Worm (Caenorhabditis elegans) whole organism, L4 larva: ENCODE data around the gene ints-11.

Source experiments
- F37D6.2 ChIP-seq: sonication (generic microtip); optimal IDR thresholded peaks from 2 replicates; lab custom pipeline; 2016; ENCODE audit warnings: mild to moderate bottlenecking, missing genetic modification characterization, missing compliant biosample characterization
- R02D3.7 ChIP-seq: fragments of 150-350 bp; sonication (generic microtip); optimal IDR thresholded peaks from 3 replicates; lab custom pipeline; 2014; ENCODE audit warnings: missing biosample characterization, missing genetic modification characterization
- T20F7.1 ChIP-seq: fragments of 200-800 bp; sonication (Bioruptor generic); optimal IDR thresholded peaks from 2 replicates; lab custom pipeline; 2018; ENCODE audit warnings: mild to moderate bottlenecking, missing genetic modification characterization, missing compliant biosample characterization
- Y105C5A.15 ChIP-seq: fragments of 200-800 bp; sonication (Bioruptor generic); IDR thresholded peaks from 2 replicates; pipeline ENCODE4 v1.3.6; 2022; ENCODE audit warnings: missing genetic modification characterization, missing compliant biosample characterization
- Y5F2A.4 ChIP-seq: fragments of 200-800 bp; sonication (Bioruptor generic); optimal IDR thresholded peaks from 2 replicates; lab custom pipeline; 2018; ENCODE audit warnings: mild to moderate bottlenecking, missing genetic modification characterization, missing compliant biosample characterization
- aha-1 ChIP-seq: fragments of 150-350 bp; peaks from one replicate; lab custom pipeline; 2014; ENCODE audit warnings: missing biosample characterization, missing genetic modification characterization
- arid-1 ChIP-seq: fragments of 200-800 bp; sonication (Bioruptor generic); conservative IDR thresholded peaks from 2 replicates; pipeline ENCODE4 v1.3.6; 2022; ENCODE audit warnings: missing genetic modification reagents, missing genetic modification characterization, missing compliant biosample characterization
- attf-4 ChIP-seq: sonication (generic microtip); optimal IDR thresholded peaks from 3 replicates; lab custom pipeline; 2017; ENCODE audit warnings: missing biosample characterization, missing genetic modification characterization
- ceh-20 ChIP-seq: fragments of 200-800 bp; sonication (Bioruptor generic); IDR thresholded peaks from 2 replicates; pipeline ENCODE4 v1.3.6; 2022; ENCODE audit warnings: missing genetic modification reagents, missing genetic modification characterization, missing compliant biosample characterization
- ceh-62 ChIP-seq: sonication (generic microtip); optimal IDR thresholded peaks from 2 replicates; lab custom pipeline; 2017; ENCODE audit warnings: missing biosample characterization, missing genetic modification characterization
- ceh-82 ChIP-seq: sonication (generic microtip); optimal IDR thresholded peaks from 2 replicates; lab custom pipeline; 2017; ENCODE audit warnings: missing biosample characterization, missing genetic modification characterization
- daf-12 ChIP-seq: fragments of 150-350 bp; optimal IDR thresholded peaks from 2 replicates; lab custom pipeline; 2014; ENCODE audit warnings: missing biosample characterization, missing genetic modification reagents, missing genetic modification characterization
- daf-16 ChIP-seq, 3 experiments: sonication (generic microtip); optimal IDR thresholded peaks; 2 replicates each; lab custom pipeline; 2016 to 2017; ENCODE audit warnings: missing genetic modification characterization in 3 of 3, missing genetic modification reagents in 3 of 3, mild to moderate bottlenecking in 2 of 3, missing compliant biosample characterization in 2 of 3, missing biosample characterization in 1 of 3, moderate library complexity in 1 of 3
- dmd-8 ChIP-seq: fragments of 200-800 bp; sonication (Bioruptor generic); IDR thresholded peaks from 2 replicates; pipeline ENCODE4 v1.3.6; 2022; ENCODE audit warnings: missing genetic modification characterization, missing compliant biosample characterization
- dpl-1 ChIP-seq: fragments of 150-350 bp; optimal IDR thresholded peaks from 2 replicates; lab custom pipeline; 2014; ENCODE audit warnings: missing biosample characterization, missing genetic modification reagents, missing genetic modification characterization
- duxl-1 ChIP-seq: sonication (generic microtip); optimal IDR thresholded peaks from 2 replicates; lab custom pipeline; 2016; ENCODE audit warnings: mild to moderate bottlenecking, missing genetic modification characterization, moderate library complexity, missing compliant biosample characterization; ENCODE audit not compliant: poor library complexity
- dve-1 ChIP-seq: sonication (generic microtip); optimal IDR thresholded peaks from 2 replicates; lab custom pipeline; 2017; ENCODE audit warnings: antibody characterized with exemption, mild to moderate bottlenecking, missing genetic modification characterization, missing compliant biosample characterization; ENCODE audit not compliant: insufficient read depth
- fkh-10 ChIP-seq: fragments of 150-350 bp; optimal IDR thresholded peaks from 2 replicates; lab custom pipeline; 2014; ENCODE audit warnings: missing biosample characterization, missing genetic modification reagents, missing genetic modification characterization
- fos-1 ChIP-seq: fragments of 150-350 bp; optimal IDR thresholded peaks from 2 replicates; lab custom pipeline; 2014; ENCODE audit warnings: missing biosample characterization, missing genetic modification characterization
- hlh-11 ChIP-seq: fragments of 200-800 bp; sonication (Bioruptor generic); optimal IDR thresholded peaks from 2 replicates; lab custom pipeline; 2018; ENCODE audit warnings: mild to moderate bottlenecking, missing genetic modification characterization, missing compliant biosample characterization
- hlh-30 ChIP-seq: sonication (generic microtip); optimal IDR thresholded peaks from 2 replicates; lab custom pipeline; 2017; ENCODE audit warnings: antibody characterized with exemption, mild to moderate bottlenecking, missing genetic modification characterization, missing compliant biosample characterization; ENCODE audit not compliant: insufficient read depth
- hmg-1.1 ChIP-seq: fragments of 200-800 bp; sonication (Bioruptor generic); IDR thresholded peaks from 2 replicates; pipeline ENCODE4 v1.3.6; 2022; ENCODE audit warnings: missing genetic modification reagents, missing genetic modification characterization, missing compliant biosample characterization
- jun-1 ChIP-seq: fragments of 150-350 bp; optimal IDR thresholded peaks from 2 replicates; lab custom pipeline; 2014; ENCODE audit warnings: missing biosample characterization, missing genetic modification reagents, missing genetic modification characterization
- lin-1 ChIP-seq: fragments of 200-800 bp; sonication (Bioruptor generic); IDR thresholded peaks from 2 replicates; pipeline ENCODE4 v1.3.6; 2022; ENCODE audit warnings: missing genetic modification reagents, missing genetic modification characterization, missing compliant biosample characterization
- lin-15B ChIP-seq: fragments of 150-350 bp; sonication (generic microtip); optimal IDR thresholded peaks from 3 replicates; lab custom pipeline; 2014; ENCODE audit warnings: missing biosample characterization, missing genetic modification characterization
- lin-29 ChIP-seq: fragments of 200-800 bp; sonication (Bioruptor generic); IDR thresholded peaks from 2 replicates; pipeline ENCODE4 v1.3.6; 2022; ENCODE audit warnings: missing genetic modification reagents, missing genetic modification characterization, missing compliant biosample characterization
- lin-39 ChIP-seq: fragments of 150-350 bp; optimal IDR thresholded peaks from 2 replicates; lab custom pipeline; 2014; ENCODE audit warnings: missing biosample characterization, missing genetic modification reagents, missing genetic modification characterization
- lir-3 ChIP-seq: sonication (generic microtip); optimal IDR thresholded peaks from 2 replicates; lab custom pipeline; 2016; ENCODE audit warnings: mild to moderate bottlenecking, missing genetic modification characterization, missing compliant biosample characterization
- lsy-2 ChIP-seq, 2 experiments: fragments of 150-350 bp in 1 of 2; sonication (generic microtip) in 1 of 2; optimal IDR thresholded peaks; 2 replicates each; lab custom pipeline; 2014 to 2017; ENCODE audit warnings: missing biosample characterization in 2 of 2, missing genetic modification characterization in 2 of 2
- madf-5 ChIP-seq, 2 experiments: fragments of 200-800 bp; sonication (Bioruptor generic); IDR thresholded peaks; 2 replicates each; pipeline ENCODE4 v1.3.6; 2022; ENCODE audit warnings: missing compliant biosample characterization in 2 of 2, missing genetic modification characterization in 2 of 2
- madf-9 ChIP-seq: fragments of 200-800 bp; sonication (Bioruptor generic); conservative IDR thresholded peaks from 2 replicates; pipeline ENCODE4 v1.3.6; 2022; ENCODE audit warnings: missing genetic modification reagents, missing genetic modification characterization, missing compliant biosample characterization
- mdt-29 ChIP-seq: fragments of 200-800 bp; sonication (Bioruptor generic); IDR thresholded peaks from 2 replicates; pipeline ENCODE4 v1.3.6; 2022; ENCODE audit warnings: missing genetic modification reagents, missing genetic modification characterization, missing compliant biosample characterization
- mxl-3 ChIP-seq: fragments of 200-800 bp; sonication (Bioruptor generic); optimal IDR thresholded peaks from 2 replicates; lab custom pipeline; 2018; ENCODE audit warnings: mild to moderate bottlenecking, missing genetic modification characterization, missing compliant biosample characterization
- nhr-11 ChIP-seq: fragments of 150-350 bp; optimal IDR thresholded peaks from 2 replicates; lab custom pipeline; 2014; ENCODE audit warnings: missing biosample characterization, missing genetic modification characterization
- nhr-28 ChIP-seq: fragments of 150-350 bp; optimal IDR thresholded peaks from 2 replicates; lab custom pipeline; 2014; ENCODE audit warnings: missing biosample characterization, missing genetic modification characterization
- nhr-41 ChIP-seq: fragments of 200-800 bp; sonication (Bioruptor generic); IDR thresholded peaks from 2 replicates; pipeline ENCODE4 v1.3.6; 2022; ENCODE audit warnings: missing genetic modification reagents, missing genetic modification characterization, missing compliant biosample characterization
- nhr-6 ChIP-seq: fragments of 150-350 bp; optimal IDR thresholded peaks from 2 replicates; lab custom pipeline; 2014; ENCODE audit warnings: missing biosample characterization, missing genetic modification characterization
- nhr-76 ChIP-seq: fragments of 150-350 bp; optimal IDR thresholded peaks from 2 replicates; lab custom pipeline; 2014; ENCODE audit warnings: missing biosample characterization, missing genetic modification characterization
- pqm-1 ChIP-seq: sonication (generic microtip); optimal IDR thresholded peaks from 2 replicates; lab custom pipeline; 2017; ENCODE audit warnings: missing biosample characterization, missing genetic modification characterization
- tag-97 ChIP-seq: fragments of 200-800 bp; sonication (Bioruptor generic); IDR thresholded peaks from 2 replicates; pipeline ENCODE4 v1.3.6; 2022; ENCODE audit warnings: missing genetic modification characterization, missing compliant biosample characterization
- unc-130 ChIP-seq: sonication (generic microtip); optimal IDR thresholded peaks from 2 replicates; lab custom pipeline; 2016; ENCODE audit warnings: missing genetic modification reagents, missing genetic modification characterization, missing compliant biosample characterization
- unc-62 ChIP-seq, 3 experiments: fragments of 150-350 bp in 1 of 3; sonication (generic microtip); optimal IDR thresholded peaks in 2 of 3; peaks in 1 of 3; 1 replicate in 1 of 3; 2 replicates in 2 of 3; lab custom pipeline; 2014 to 2017; ENCODE audit warnings: missing biosample characterization in 3 of 3, missing genetic modification characterization in 3 of 3, missing genetic modification reagents in 3 of 3, missing genotype in 1 of 3
- zfp-2 ChIP-seq: sonication (generic microtip); optimal IDR thresholded peaks from 2 replicates; lab custom pipeline; 2016; ENCODE audit warnings: mild to moderate bottlenecking, missing genetic modification characterization, missing compliant biosample characterization
- zip-11 ChIP-seq: fragments of 200-800 bp; sonication (Bioruptor generic); IDR thresholded peaks from 2 replicates; pipeline ENCODE4 v1.3.6; 2022; ENCODE audit warnings: missing genetic modification characterization, missing compliant biosample characterization
- zip-2 ChIP-seq: fragments of 150-350 bp; optimal IDR thresholded peaks from 2 replicates; lab custom pipeline; 2014; ENCODE audit warnings: missing biosample characterization, missing genetic modification characterization
- ztf-11 ChIP-seq: fragments of 150-350 bp; optimal IDR thresholded peaks from 2 replicates; lab custom pipeline; 2014; ENCODE audit warnings: missing biosample characterization, missing genetic modification characterization
- ztf-7 ChIP-seq: fragments of 150-350 bp; optimal IDR thresholded peaks from 2 replicates; lab custom pipeline; 2014; ENCODE audit warnings: missing biosample characterization, missing genetic modification characterization

ints-11 gene

ce11 chrII:8106921-8107695, 36.2 kb downstream of the ints-11 start, which contains the start of the genes chst-1 and C41C4.9 (continued):
- TF ChIP-seq zip-11 (GFP tag; lab: Robert Waterston, UW): peak; percentile 64; the same call in 1 of the 2 replicates
- peak; percentile 95 for TF ChIP-seq Y105C5A.15 (GFP tag; lab: Robert Waterston, UW)
- TF ChIP-seq ceh-82 (tag; lab: Kevin White, UChicago): no peak
- peak; percentile 82 for TF ChIP-seq lir-3 (tag; lab: Kevin White, UChicago)
- TF ChIP-seq dve-1: peak; percentile 78
- TF ChIP-seq arid-1 (GFP tag; lab: Robert Waterston, UW): peak; percentile 91
- peak; percentile 86 for TF ChIP-seq Y5F2A.4
- TF ChIP-seq mdt-29 (GFP tag; lab: Robert Waterston, UW): peak; percentile 76; the same call in 1 of the 2 replicates
- TF ChIP-seq hlh-11: peak; percentile 74
- peak; percentile 81 for TF ChIP-seq duxl-1 (tag; lab: Kevin White, UChicago)
- TF ChIP-seq nhr-41 (GFP tag; lab: Robert Waterston, UW): peak; percentile 92
- TF ChIP-seq unc-62 (GFP tag; optimal IDR thresholded peaks at IDR 0.05 in 1 of 2; lab: Kevin White, UChicago): peak in 1 of 2 experiments; percentile 89
- no peak for TF ChIP-seq unc-62 (tag; optimal IDR thresholded peaks at IDR 0.05; lab: Kevin White, UChicago)
- peak; percentile 60 for TF ChIP-seq ztf-7 (tag; lab: Kevin White, UChicago)
- TF ChIP-seq dmd-8 (GFP tag; lab: Robert Waterston, UW): peak; percentile 99
- no peak for TF ChIP-seq fkh-10
- TF ChIP-seq mxl-3 (GFP tag; lab: Kevin White, UChicago): peak; percentile 82
- TF ChIP-seq madf-5 (GFP tag; IDR thresholded peaks at IDR 0.05; lab: Robert Waterston, UW): peak; percentile 89 to 91; a peak in 3 of 4 replicates
- TF ChIP-seq dpl-1: peak; percentile 53
- peak; percentile 49 for TF ChIP-seq zfp-2 (tag; lab: Kevin White, UChicago)
- peak; percentile 83 for TF ChIP-seq unc-130
- TF ChIP-seq attf-4 (tag; lab: Kevin White, UChicago): no peak
- no peak for TF ChIP-seq fos-1 (tag; lab: Kevin White, UChicago)
- TF ChIP-seq nhr-6 (tag; lab: Kevin White, UChicago): peak; percentile 79
- peak; percentile 71 for TF ChIP-seq hlh-30 (tag; lab: Kevin White, UChicago)
- TF ChIP-seq daf-12 (tag; lab: Kevin White, UChicago): no peak
- TF ChIP-seq lin-1 (GFP tag; lab: Robert Waterston, UW): peak; percentile 96
- peak; percentile 33 for TF ChIP-seq F37D6.2 (tag; lab: Kevin White, UChicago)
- no peak for TF ChIP-seq nhr-76 (tag; lab: Kevin White, UChicago)

- TF ChIP-seq hmg-1.1 (GFP tag; lab: Robert Waterston, UW) (no peak), T20F7.1 (GFP tag; lab: Kevin White, UChicago) (no peak), pqm-1 (peak; percentile 65), nhr-28 (tag; lab: Kevin White, UChicago) (peak; percentile 65), daf-16 (GFP tag; optimal IDR thresholded peaks at IDR 0.05; lab: Kevin White, UChicago) (no peak), daf-16 (tag; optimal IDR thresholded peaks at IDR 0.05; lab: Kevin White, UChicago) (peak; percentile 68), ztf-11 (tag; lab: Kevin White, UChicago) (no peak), dve-1 (peak; percentile 42), lin-15B (tag; lab: Kevin White, UChicago) (no peak), nhr-76 (tag; lab: Kevin White, UChicago) (no peak), unc-62 (GFP tag; optimal IDR thresholded peaks at IDR 0.05 in 1 of 2; lab: Kevin White, UChicago) (peak in 1 of 2 experiments; percentile 13), unc-62 (tag; optimal IDR thresholded peaks at IDR 0.05; lab: Kevin White, UChicago) (no peak), lsy-2 (tag; optimal IDR thresholded peaks at IDR 0.05; lab: Kevin White, UChicago) (peak in 1 of 2 experiments; percentile 42), lin-29 (no peak), R02D3.7 (no peak), lin-39 (tag; lab: Kevin White, UChicago) (no peak), ceh-62 (tag; lab: Kevin White, UChicago) (no peak), tag-97 (no peak), mdt-29 (GFP tag; lab: Robert Waterston, UW) (no peak), hlh-11 (peak; percentile 45), madf-9 (GFP tag; lab: Robert Waterston, UW) (no peak), lir-3 (tag; lab: Kevin White, UChicago) (no peak), zip-2 (tag; lab: Kevin White, UChicago) (no peak), hlh-30 (tag; lab: Kevin White, UChicago) (peak; percentile 57), jun-1 (tag; lab: Kevin White, UChicago) (no peak), aha-1 (tag; lab: Kevin White, UChicago) (no peak), nhr-11 (tag; lab: Kevin White, UChicago) (peak; percentile 8), ceh-20 (GFP tag; lab: Robert Waterston, UW) (no peak)
These were observed 38.3 kb downstream of the ints-11 start, which contains the start of gene sfxn-5 for ce11 chrII:8104998-8105397. TSS of gene sfxn-5 (minus strand) at chrII:8105052.
